Fruit fly (Drosophila melanogaster) whole organism, adult: ENCODE data around the gene CG31650.
A peak's percentile ranks its signal among the peaks of the same experiment; 100 is the strongest.

ENCODE experiments used
- CG11617 ChIP-seq: fragments of 200-800 bp; sonication (Bioruptor generic); optimal IDR thresholded peaks from 2 replicates; lab custom pipeline; 2017; ENCODE audit warnings: mild to moderate bottlenecking, missing biosample characterization, missing genetic modification reagents, missing genetic modification characterization
- CG12768 ChIP-seq: fragments of 200-800 bp; sonication (Bioruptor generic); optimal IDR thresholded peaks from 2 replicates; lab custom pipeline; 2017; ENCODE audit warnings: missing biosample characterization, missing genetic modification characterization, mild to moderate bottlenecking, moderate library complexity, missing genetic modification reagents
- CG14711 ChIP-seq: fragments of 200-800 bp; sonication (Bioruptor generic); optimal IDR thresholded peaks from 2 replicates; lab custom pipeline; 2018; ENCODE audit warnings: missing biosample characterization, mild to moderate bottlenecking, missing genetic modification characterization, moderate library complexity
- CG1620 ChIP-seq: fragments of 200-800 bp; sonication (Bioruptor generic); optimal IDR thresholded peaks from 2 replicates; lab custom pipeline; 2016; ENCODE audit warnings: missing biosample characterization, missing genetic modification characterization
- CG33017 ChIP-seq: fragments of 200-800 bp; sonication (Bioruptor generic); optimal IDR thresholded peaks from 2 replicates; lab custom pipeline; 2018; ENCODE audit warnings: missing biosample characterization, mild to moderate bottlenecking, missing genetic modification characterization, moderate library complexity
- CG5204 ChIP-seq: fragments of 200-800 bp; sonication (Bioruptor generic); optimal IDR thresholded peaks from 2 replicates; lab custom pipeline; 2016; ENCODE audit warnings: missing biosample characterization, missing genetic modification characterization
- CG7045 ChIP-seq: fragments of 200-800 bp; sonication (Bioruptor generic); optimal IDR thresholded peaks from 2 replicates; lab custom pipeline; 2017; ENCODE audit warnings: missing biosample characterization, mild to moderate bottlenecking, missing genetic modification characterization
- CG7101 ChIP-seq: fragments of 200-800 bp; sonication (Bioruptor generic); optimal IDR thresholded peaks from 2 replicates; lab custom pipeline; 2018; ENCODE audit warnings: missing biosample characterization, mild to moderate bottlenecking, missing genetic modification characterization, moderate library complexity
- Clk ChIP-seq: fragments of 200-800 bp; sonication (Bioruptor generic); optimal IDR thresholded peaks from 2 replicates; lab custom pipeline; 2017; ENCODE audit warnings: missing biosample characterization, missing genetic modification characterization
- Crg-1 ChIP-seq: fragments of 200-800 bp; sonication (Bioruptor generic); optimal IDR thresholded peaks from 2 replicates; lab custom pipeline; 2016; ENCODE audit warnings: missing biosample characterization, missing genetic modification characterization
- Hr96 ChIP-seq: fragments of 200-800 bp; sonication (Bioruptor generic); optimal IDR thresholded peaks from 2 replicates; lab custom pipeline; 2016; ENCODE audit warnings: missing biosample characterization, missing genetic modification characterization
- Mnt ChIP-seq: fragments of 200-800 bp; sonication (Bioruptor generic); optimal IDR thresholded peaks from 2 replicates; lab custom pipeline; 2016; ENCODE audit warnings: missing biosample characterization, mild to moderate bottlenecking, missing genetic modification characterization
- bab1 ChIP-seq: fragments of 200-800 bp; sonication (Bioruptor generic); optimal IDR thresholded peaks from 3 replicates; lab custom pipeline; 2019; ENCODE audit warnings: missing biosample characterization, mild to moderate bottlenecking, missing genetic modification characterization, moderate library complexity
- cic ChIP-seq: fragments of 200-800 bp; sonication (Bioruptor generic); optimal IDR thresholded peaks from 2 replicates; lab custom pipeline; 2017; ENCODE audit warnings: missing biosample characterization, mild to moderate bottlenecking, missing genetic modification characterization, moderate library complexity
- kay ChIP-seq: fragments of 200-800 bp; sonication (Bioruptor generic); peaks from one replicate; lab custom pipeline; 2016; ENCODE audit warnings: missing biosample characterization, missing genetic modification characterization, borderline replicate concordance
- ovo ChIP-seq: fragments of 200-800 bp; sonication (Bioruptor generic); optimal IDR thresholded peaks from 2 replicates; lab custom pipeline; 2016; ENCODE audit warnings: missing biosample characterization, missing genetic modification characterization
- pad ChIP-seq: fragments of 200-800 bp; sonication (Bioruptor generic); optimal IDR thresholded peaks from 3 replicates; lab custom pipeline; 2017; ENCODE audit warnings: missing biosample characterization, missing genetic modification characterization, mild to moderate bottlenecking, moderate library complexity, missing genetic modification reagents
- tj ChIP-seq: fragments of 200-800 bp; sonication (Bioruptor generic); optimal IDR thresholded peaks from 3 replicates; lab custom pipeline; 2017; ENCODE audit warnings: missing biosample characterization, mild to moderate bottlenecking, missing genetic modification characterization, moderate library complexity
- toe ChIP-seq: fragments of 200-800 bp; sonication (Bioruptor generic); optimal IDR thresholded peaks from 2 replicates; lab custom pipeline; 2016; ENCODE audit warnings: missing biosample characterization, missing genetic modification characterization

CG31650 gene

dm6 chr2L:5044361-5044891, at the start of gene CG31650:
Gene CG31650 (minus strand): TSS chr2L:5044712.
- TF ChIP-seq toe (GFP tag; lab: Kevin White, UChicago) (no peak), bab1 (GFP tag; lab: Kevin White, UChicago) (no peak), Clk (GFP tag; lab: Kevin White, UChicago) (no peak), Hr96 (GFP tag; lab: Kevin White, UChicago) (no peak), pad (GFP tag; lab: Kevin White, UChicago) (no peak), kay (GFP tag; lab: Kevin White, UChicago) (no peak)

dm6 chr2L:5093772-5094350, 49.3 kb upstream of the CG31650 start, which contains the start of gene CG5828:
Gene CG5828 (plus strand): TSS chr2L:5093976.
- TF ChIP-seq Mnt (GFP tag; lab: Kevin White, UChicago) (no peak), CG1620 (GFP tag; lab: Kevin White, UChicago) (no peak), CG5204 (GFP tag; lab: Kevin White, UChicago) (no peak), ovo (peak; percentile 60), cic (no peak), toe (GFP tag; lab: Kevin White, UChicago) (no peak), tj (GFP tag; lab: Kevin White, UChicago) (no peak), bab1 (GFP tag; lab: Kevin White, UChicago) (peak; percentile 21), CG33017 (tag; lab: Kevin White, UChicago) (no peak)

- TF ChIP-seq CG14711 (no peak), CG11617 (peak; percentile 29), CG7101 (peak; percentile 3), CG1620 (GFP tag; lab: Kevin White, UChicago) (peak; percentile 42), Crg-1 (no peak), CG12768 (peak; percentile 50), kay (GFP tag; lab: Kevin White, UChicago) (no peak), Mnt (GFP tag; lab: Kevin White, UChicago) (peak; percentile 49), tj (GFP tag; lab: Kevin White, UChicago) (peak; percentile 52), cic (peak; percentile 55), Hr96 (GFP tag; lab: Kevin White, UChicago) (peak; percentile 63), CG7045 (GFP tag; lab: Kevin White, UChicago) (peak; percentile 27), pad (GFP tag; lab: Kevin White, UChicago) (peak; percentile 4), CG33017 (tag; lab: Kevin White, UChicago) (peak; percentile 57), toe (GFP tag; lab: Kevin White, UChicago) (no peak)
Measured at dm6 chr2L:5092992-5093695, 48.6 kb upstream of the CG31650 start, which contains the start of gene Pgant5. Gene Pgant5 (minus strand): TSS chr2L:5093592.

- TF ChIP-seq cic, result no peak
- TF ChIP-seq CG12768, result no peak
- no peak for TF ChIP-seq toe (GFP tag; lab: Kevin White, UChicago)
- TF ChIP-seq CG7101, result no peak
- TF ChIP-seq CG14711, result no peak
- TF ChIP-seq tj (GFP tag; lab: Kevin White, UChicago), result no peak
Measured at dm6 chr2L:5092597-5092991, 48.1 kb upstream of the CG31650 start.

dm6 chr2L:5092145-5092544, 47.6 kb upstream of the CG31650 start:
- TF ChIP-seq CG12768 (peak; percentile 13), toe (GFP tag; lab: Kevin White, UChicago) (no peak)

dm6 chr2L:5090352-5090751, 45.8 kb upstream of the CG31650 start:
- TF ChIP-seq CG5204 (GFP tag; lab: Kevin White, UChicago) (no peak), toe (GFP tag; lab: Kevin White, UChicago) (no peak), bab1 (GFP tag; lab: Kevin White, UChicago) (no peak), Mnt (GFP tag; lab: Kevin White, UChicago) (no peak)

- TF ChIP-seq CG5204 (GFP tag; lab: Kevin White, UChicago), result no peak
- TF ChIP-seq kay (GFP tag; lab: Kevin White, UChicago), result no peak
- TF ChIP-seq tj (GFP tag; lab: Kevin White, UChicago), result peak; percentile 94
Measured at dm6 chr2L:5089642-5090041, 45.1 kb upstream of the CG31650 start.
